Worm (Caenorhabditis elegans) whole organism, L2 larva: ENCODE data around the gene C32D5.14.

Experiments used
- ZK546.5 ChIP-seq: sonication (generic microtip); optimal IDR thresholded peaks from 2 replicates; lab custom pipeline; 2017; ENCODE audit warnings: missing biosample characterization, missing genetic modification characterization
- aly-2 ChIP-seq: fragments of 150-350 bp; optimal IDR thresholded peaks from 2 replicates; lab custom pipeline; 2014; ENCODE audit warnings: missing biosample characterization, missing genetic modification characterization
- ceh-82 ChIP-seq: fragments of 150-350 bp; optimal IDR thresholded peaks from 2 replicates; lab custom pipeline; 2014; ENCODE audit warnings: missing biosample characterization, missing genetic modification characterization
- nhr-10 ChIP-seq: sonication (generic microtip); optimal IDR thresholded peaks from 2 replicates; lab custom pipeline; 2017; ENCODE audit warnings: missing biosample characterization, missing genetic modification characterization
- nhr-11 ChIP-seq: fragments of 150-350 bp; optimal IDR thresholded peaks from 2 replicates; lab custom pipeline; 2014; ENCODE audit warnings: missing biosample characterization, missing genetic modification characterization
- nhr-12 ChIP-seq: fragments of 150-350 bp; optimal IDR thresholded peaks from 2 replicates; lab custom pipeline; 2014; ENCODE audit warnings: missing biosample characterization, missing genetic modification characterization
- nhr-129 ChIP-seq: fragments of 150-350 bp; optimal IDR thresholded peaks from 2 replicates; lab custom pipeline; 2014; ENCODE audit warnings: missing biosample characterization, missing genetic modification characterization
- nhr-237 ChIP-seq: fragments of 150-350 bp; optimal IDR thresholded peaks from 2 replicates; lab custom pipeline; 2014; ENCODE audit warnings: missing biosample characterization, missing genetic modification characterization
- sem-4 ChIP-seq: fragments of 150-350 bp; optimal IDR thresholded peaks from 2 replicates; lab custom pipeline; 2014; ENCODE audit warnings: missing biosample characterization, missing genetic modification reagents, missing genetic modification characterization
- sma-9 ChIP-seq, 2 experiments: fragments of 150-350 bp in 1 of 2; sonication (generic microtip) in 1 of 2; optimal IDR thresholded peaks; 2 replicates each; lab custom pipeline; 2014 to 2016; ENCODE audit warnings: missing genetic modification characterization in 2 of 2, mild to moderate bottlenecking in 1 of 2, missing biosample characterization in 1 of 2, missing compliant biosample characterization in 1 of 2, missing genetic modification reagents in 1 of 2, moderate library complexity in 1 of 2
- ztf-11 ChIP-seq: sonication (generic microtip); optimal IDR thresholded peaks from 2 replicates; lab custom pipeline; 2017; ENCODE audit warnings: missing biosample characterization, missing genetic modification characterization

DNA sequence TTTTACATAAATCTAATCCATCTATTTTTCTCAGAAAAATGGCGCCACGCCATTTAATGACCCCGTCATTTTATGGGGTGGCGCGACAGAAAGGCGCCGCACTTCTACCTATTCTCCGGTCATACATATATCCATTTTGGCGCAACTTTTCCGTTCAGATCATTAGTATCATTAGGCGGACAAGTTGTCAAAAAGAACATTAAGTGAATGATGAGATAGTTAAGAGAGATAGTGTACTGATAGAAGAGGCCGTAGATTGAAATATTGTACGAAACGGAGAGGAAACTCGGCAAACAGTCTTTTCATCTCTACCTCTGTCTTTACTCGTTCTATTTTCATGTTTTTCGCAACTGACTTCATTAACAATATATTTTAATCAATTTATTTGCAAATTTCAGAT, 11.2 kb upstream of the C32D5.14 start, which contains the start of gene sma-6:
- TF ChIP-seq nhr-12 (tag; lab: Kevin White, UChicago), result no peak
- no peak for TF ChIP-seq ZK546.5
- no peak for TF ChIP-seq nhr-237
- TF ChIP-seq sma-9 (GFP tag; optimal IDR thresholded peaks at IDR 0.05; lab: Kevin White, UChicago), result no peak
- TF ChIP-seq sma-9 (tag; optimal IDR thresholded peaks at IDR 0.05; lab: Kevin White, UChicago), result no peak
- TF ChIP-seq ztf-11 (tag; lab: Kevin White, UChicago), result no peak
- TF ChIP-seq ceh-82 (tag; lab: Kevin White, UChicago), result no peak
- TF ChIP-seq aly-2 (tag; lab: Kevin White, UChicago), result no peak
- no peak for TF ChIP-seq sem-4 (tag; lab: Kevin White, UChicago)
- no peak for TF ChIP-seq nhr-11 (tag; lab: Kevin White, UChicago)
- no peak for TF ChIP-seq nhr-10
- no peak for TF ChIP-seq nhr-129
